Fruit fly (Drosophila melanogaster) whole organism, embryonic: Measurements from ENCODE around the gene CG32075.

Experiments
- CG10267 ChIP-seq: fragments of 200-800 bp; sonication (Bioruptor generic); optimal IDR thresholded peaks from 2 replicates; lab custom pipeline; 2018; ENCODE audit warnings: missing biosample characterization, mild to moderate bottlenecking, missing genetic modification characterization, moderate library complexity
- CG14965 ChIP-seq: fragments of 200-800 bp; sonication (Bioruptor generic); optimal IDR thresholded peaks from 2 replicates; lab custom pipeline; 2016; ENCODE audit warnings: missing biosample characterization, missing genetic modification characterization, borderline replicate concordance
- CG17612 ChIP-seq: fragments of 200-800 bp; sonication (Bioruptor generic); IDR thresholded peaks from 2 replicates; pipeline ENCODE4 v1.3.6; 2022; ENCODE audit warnings: missing biosample characterization, missing genetic modification characterization
- Nf-YC ChIP-seq: fragments of 200-800 bp; optimal IDR thresholded peaks from 3 replicates; lab custom pipeline; 2019; ENCODE audit warnings: missing biosample characterization, mild to moderate bottlenecking, missing genetic modification characterization, moderate library complexity
- Ptx1 ChIP-seq: fragments of 200-800 bp; sonication (Bioruptor generic); IDR thresholded peaks from 2 replicates; pipeline ENCODE4 v1.3.6; 2022; ENCODE audit warnings: missing biosample characterization, missing genetic modification characterization
- ash1 ChIP-seq: fragments of 200-800 bp; sonication (Bioruptor generic); optimal IDR thresholded peaks from 2 replicates; lab custom pipeline; 2018; ENCODE audit warnings: missing biosample characterization, mild to moderate bottlenecking, missing genetic modification characterization
- az2 ChIP-seq: fragments of 200-800 bp; sonication (Bioruptor generic); optimal IDR thresholded peaks from 3 replicates; lab custom pipeline; 2016; ENCODE audit warnings: missing biosample characterization, missing genetic modification characterization
- eve ChIP-seq, 2 experiments: fragments of >200 bp; optimal IDR thresholded peaks; 2 replicates each; lab custom pipeline; 2017; ENCODE audit warnings: missing biosample characterization in 2 of 2, missing genetic modification characterization in 2 of 2
- pita ChIP-seq: fragments of 200-800 bp; sonication (Bioruptor generic); optimal IDR thresholded peaks from 2 replicates; lab custom pipeline; 2017; ENCODE audit warnings: missing biosample characterization, mild to moderate bottlenecking, missing genetic modification characterization
- psq ChIP-seq: fragments of 200-800 bp; sonication (Bioruptor generic); optimal IDR thresholded peaks from 2 replicates; lab custom pipeline; 2017; ENCODE audit warnings: missing biosample characterization, missing genetic modification characterization
- row ChIP-seq: fragments of 200-800 bp; sonication (Bioruptor generic); IDR thresholded peaks from 3 replicates; pipeline ENCODE4 v1.3.6; 2022; ENCODE audit warnings: missing biosample characterization, missing genetic modification characterization
- run ChIP-seq: fragments of 200-800 bp; sonication (Bioruptor generic); optimal IDR thresholded peaks from 3 replicates; lab custom pipeline; 2018; ENCODE audit warnings: missing biosample characterization, mild to moderate bottlenecking, missing genetic modification characterization

DNA sequence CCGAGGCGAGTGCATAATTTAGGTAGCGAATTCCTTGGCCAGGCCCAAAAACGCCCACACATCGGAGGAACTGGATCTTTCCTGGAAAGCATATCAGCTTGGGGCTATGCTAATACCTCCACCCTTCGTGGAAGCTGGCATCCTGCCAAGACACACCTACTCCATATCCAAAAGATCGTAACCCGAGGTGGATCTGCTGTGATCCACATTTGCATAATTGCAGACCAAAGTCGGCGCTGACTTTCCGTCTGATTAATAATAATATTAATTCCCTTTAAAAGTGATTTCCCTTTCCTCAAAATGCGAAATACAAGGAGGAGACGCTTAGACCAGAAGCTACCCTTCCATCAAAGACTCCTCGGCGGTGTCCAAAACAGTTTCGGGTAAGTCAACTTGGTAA lies 39.5 kb downstream of the CG32075 start, which contains the start of gene CG32079:
- TF ChIP-seq psq (GFP tag; lab: Kevin White, UChicago) (no peak), row (GFP tag; lab: Robert Waterston, UW) (no peak), CG14965 (GFP tag; lab: Kevin White, UChicago) (no peak), CG10267 (tag; lab: Kevin White, UChicago) (no peak), Nf-YC (tag; lab: Kevin White, UChicago) (no peak), run (tag; lab: Kevin White, UChicago) (no peak), ash1 (no peak), eve (GFP tag; optimal IDR thresholded peaks at IDR 0.05; lab: Kevin White, UChicago) (no peak), Ptx1 (no peak), az2 (GFP tag; lab: Kevin White, UChicago) (no peak), pita (GFP tag; lab: Kevin White, UChicago) (no peak), CG17612 (GFP tag; lab: Robert Waterston, UW) (no peak)
